5 worm cellular contexts compared by ENCODE assay signal in the genomic region with DNA sequence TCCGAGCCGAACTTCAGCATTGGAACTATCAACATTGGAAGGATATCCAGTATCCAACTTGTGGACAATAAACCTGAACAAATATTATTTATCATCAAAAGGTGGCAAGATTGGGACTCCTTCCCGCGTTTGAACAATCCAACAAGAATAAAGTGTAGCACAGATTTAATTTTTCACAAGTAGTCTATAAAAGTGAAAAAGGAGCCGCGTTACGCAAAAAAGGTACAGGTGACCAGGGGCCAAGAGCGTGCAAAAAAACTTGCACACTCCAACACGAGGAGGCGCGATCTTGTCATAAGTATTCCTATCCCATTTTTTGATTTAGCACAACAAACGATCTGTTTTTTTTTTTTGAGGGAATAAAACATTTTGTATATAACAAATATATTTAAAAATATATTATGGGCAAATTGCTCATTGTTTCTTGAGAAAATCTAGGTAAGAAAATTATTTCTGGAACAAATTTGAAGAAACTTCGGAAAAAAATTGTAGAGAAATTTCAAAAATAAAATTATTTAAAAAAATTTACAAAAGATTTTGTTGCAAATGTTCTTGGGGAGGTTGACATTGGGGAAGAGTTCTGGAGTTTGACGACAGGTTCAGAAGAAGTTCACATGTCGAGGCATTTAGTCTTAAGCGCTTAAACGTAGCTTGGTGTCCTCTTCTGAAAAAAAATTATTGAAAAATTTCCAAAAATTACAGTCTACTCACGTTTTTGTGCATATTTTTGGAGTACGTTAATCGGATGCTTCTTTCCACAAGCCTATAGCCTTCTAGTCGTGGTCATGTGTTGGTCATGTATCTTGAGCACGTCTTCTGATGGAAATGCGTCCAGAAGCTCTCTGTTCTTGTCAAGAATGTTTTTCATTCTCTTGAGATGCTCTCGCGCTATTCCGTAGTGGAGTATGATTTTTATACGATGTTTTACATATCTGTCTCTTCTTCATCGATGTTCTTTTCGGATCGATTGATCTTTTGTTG.
TF ChIP-seq lines count a peak whose summit lies in the region.

No protein-coding gene starts in this region.

TF ChIP-seq in whole organism, L1 larva, 84 proteins besides CTCF, POLR2A, EP300 and RAD21 (continues in another document):
- TF ChIP-seq lin-14 (GFP tag; optimal IDR thresholded peaks at IDR 0.05; lab: Kevin White, UChicago) (no peak), C16A3.4 (tag; optimal IDR thresholded peaks at IDR 0.05; lab: Kevin White, UChicago) (no peak), elt-3 (tag; optimal IDR thresholded peaks at IDR 0.05; lab: Kevin White, UChicago) (peak in 1 of 6 experiments; percentile 32), egl-27 (tag; optimal IDR thresholded peaks at IDR 0.05; lab: Kevin White, UChicago) (no peak), ceh-8 (GFP tag; optimal IDR thresholded peaks at IDR 0.05; lab: Kevin White, UChicago) (no peak), nhr-12 (tag; optimal IDR thresholded peaks at IDR 0.05; lab: Kevin White, UChicago) (no peak), snpc-4 (tag; optimal IDR thresholded peaks at IDR 0.05; lab: Kevin White, UChicago) (no peak), ceh-90 (tag; optimal IDR thresholded peaks at IDR 0.05; lab: Kevin White, UChicago) (no peak), dsc-1 (tag; optimal IDR thresholded peaks at IDR 0.05; lab: Kevin White, UChicago) (no peak), unc-98 (GFP tag; IDR thresholded peaks at IDR 0.05; lab: Robert Waterston, UW) (no peak), nhr-85 (tag; lab: Kevin White, UChicago) (no peak), nhr-84 (tag; optimal IDR thresholded peaks at IDR 0.05; lab: Kevin White, UChicago) (no peak), jun-1 (tag; optimal IDR thresholded peaks at IDR 0.05; lab: Kevin White, UChicago) (no peak), nhr-19 (GFP tag; conservative IDR thresholded peaks at IDR 0.05; lab: Robert Waterston, UW) (no peak), irx-1 (tag; optimal IDR thresholded peaks at IDR 0.05; lab: Kevin White, UChicago) (no peak), F16B12.6 (tag; optimal IDR thresholded peaks at IDR 0.05; lab: Kevin White, UChicago) (no peak), aha-1 (tag; optimal IDR thresholded peaks at IDR 0.05; lab: Kevin White, UChicago) (no peak)

TF ChIP-seq in whole organism, L3 larva, 47 proteins besides CTCF, POLR2A, EP300 and RAD21:
- TF ChIP-seq lin-39 (tag; optimal IDR thresholded peaks at IDR 0.05; lab: Kevin White, UChicago), result peak; percentile 69
- TF ChIP-seq mml-1 (tag; optimal IDR thresholded peaks at IDR 0.05; lab: Kevin White, UChicago), result no peak
- peak; percentile 96 for TF ChIP-seq ama-1 (optimal IDR thresholded peaks at IDR 0.05; lab: Kevin White, UChicago)
- peak; percentile 42 for TF ChIP-seq pha-4 (tag; optimal IDR thresholded peaks at IDR 0.05; lab: Kevin White, UChicago)

TF ChIP-seq in whole organism, early embryonic, 17 proteins besides CTCF, POLR2A, EP300 and RAD21:
- TF ChIP-seq B0310.2 (tag; optimal IDR thresholded peaks at IDR 0.05; lab: Kevin White, UChicago), result peak; percentile 17
- TF ChIP-seq flt-1 (GFP tag; IDR thresholded peaks at IDR 0.05; lab: Robert Waterston, UW), result no peak
- peak; percentile 74 for TF ChIP-seq pes-1 (GFP tag; IDR thresholded peaks at IDR 0.05; lab: Robert Waterston, UW)
- no peak for TF ChIP-seq hmg-4 (GFP tag; optimal IDR thresholded peaks at IDR 0.05; lab: Kevin White, UChicago)
- TF ChIP-seq hnd-1 (tag; optimal IDR thresholded peaks at IDR 0.05; lab: Kevin White, UChicago), result peak; percentile 17
- TF ChIP-seq sea-1 (GFP tag; conservative IDR thresholded peaks at IDR 0.05; lab: Robert Waterston, UW), result 0 out of 2 replicates have a peak, but pooled peaks have one; percentile 23
- TF ChIP-seq ama-1 (optimal IDR thresholded peaks at IDR 0.05; lab: Kevin White, UChicago), result no peak
- no peak for TF ChIP-seq ceh-13 (GFP tag; optimal IDR thresholded peaks at IDR 0.05; lab: Kevin White, UChicago)
- TF ChIP-seq F13C5.2 (tag; optimal IDR thresholded peaks at IDR 0.05; lab: Kevin White, UChicago), result no peak
- peak; percentile 43 for TF ChIP-seq hmbx-1 (tag; optimal IDR thresholded peaks at IDR 0.05; lab: Kevin White, UChicago)

TF ChIP-seq in whole organism, midembryonic, 9 proteins besides CTCF, POLR2A, EP300 and RAD21:
- TF ChIP-seq ref-1 (GFP tag; conservative IDR thresholded peaks at IDR 0.05; lab: Robert Waterston, UW) (peak; percentile 16; the same call in 1 of the 2 replicates), klf-2 (GFP tag; conservative IDR thresholded peaks at IDR 0.05; lab: Robert Waterston, UW) (0 out of 2 replicates have a peak, but pooled peaks have one; percentile 28), ztf-29 (GFP tag; IDR thresholded peaks at IDR 0.05; lab: Robert Waterston, UW) (no peak), cog-1 (tag; optimal IDR thresholded peaks at IDR 0.05; lab: Kevin White, UChicago) (no peak), tab-1 (GFP tag; IDR thresholded peaks at IDR 0.05; lab: Robert Waterston, UW) (peak; percentile 48; the same call in 1 of the 2 replicates), med-1 (GFP tag; optimal IDR thresholded peaks at IDR 0.05; lab: Kevin White, UChicago; ENCODE audit: insufficient read depth) (no peak), T22C8.4 (GFP tag; IDR thresholded peaks at IDR 0.05; lab: Robert Waterston, UW) (no peak), flt-1 (GFP tag; IDR thresholded peaks at IDR 0.05; lab: Robert Waterston, UW) (peak; percentile 63), ztf-23 (GFP tag; IDR thresholded peaks at IDR 0.05; lab: Robert Waterston, UW) (peak; percentile 58; the same call in 1 of the 2 replicates)

TF ChIP-seq in whole organism, young adult, 124 proteins besides CTCF, POLR2A, EP300 and RAD21 (continues in another document):
- TF ChIP-seq rpc-1 (optimal IDR thresholded peaks at IDR 0.05; lab: Kevin White, UChicago), result no peak
- no peak for TF ChIP-seq rpc-1 (tag; optimal IDR thresholded peaks at IDR 0.05; lab: Kevin White, UChicago)
- TF ChIP-seq athp-1 (tag; optimal IDR thresholded peaks at IDR 0.05; lab: Kevin White, UChicago), result no peak
- peak; percentile 43; the same call in 1 of the 2 replicates for TF ChIP-seq nfyb-1 (GFP tag; IDR thresholded peaks at IDR 0.05; lab: Robert Waterston, UW)
- TF ChIP-seq F49E8.2 (tag; optimal IDR thresholded peaks at IDR 0.05; lab: Kevin White, UChicago; ENCODE audit: insufficient read depth), result no peak
- TF ChIP-seq nhr-27 (tag; optimal IDR thresholded peaks at IDR 0.05; lab: Kevin White, UChicago), result peak; percentile 66
- no peak for TF ChIP-seq C06A6.2 (GFP tag; conservative IDR thresholded peaks at IDR 0.05; lab: Robert Waterston, UW)
- TF ChIP-seq chd-7 (tag; optimal IDR thresholded peaks at IDR 0.05; lab: Kevin White, UChicago), result peak; percentile 27
- no peak for TF ChIP-seq F23B12.7 (tag; optimal IDR thresholded peaks at IDR 0.05; lab: Kevin White, UChicago; ENCODE audit: insufficient read depth)
- no peak for TF ChIP-seq somi-1 (GFP tag; optimal IDR thresholded peaks at IDR 0.05; lab: Kevin White, UChicago)
- TF ChIP-seq ztf-22 (GFP tag; optimal IDR thresholded peaks at IDR 0.05; lab: Kevin White, UChicago), result no peak
- no peak for TF ChIP-seq rec-8 (tag; optimal IDR thresholded peaks at IDR 0.05; lab: Kevin White, UChicago)
- peak; percentile 85 for TF ChIP-seq ama-1 (optimal IDR thresholded peaks at IDR 0.05; lab: Kevin White, UChicago)
- TF ChIP-seq ama-1 (GFP tag; optimal IDR thresholded peaks at IDR 0.05; lab: Kevin White, UChicago), result peak in 1 of 2 experiments; percentile 69
- TF ChIP-seq dpff-1 (tag; optimal IDR thresholded peaks at IDR 0.05; lab: Kevin White, UChicago), result no peak
- no peak for TF ChIP-seq ccch-3 (GFP tag; optimal IDR thresholded peaks at IDR 0.05; lab: Kevin White, UChicago)
- TF ChIP-seq tbp1 (GFP tag; optimal IDR thresholded peaks at IDR 0.05; lab: Kevin White, UChicago), result no peak
- peak; percentile 9 for TF ChIP-seq F10E7.11 (tag; optimal IDR thresholded peaks at IDR 0.05; lab: Kevin White, UChicago)
- no peak for TF ChIP-seq hlh-12 (tag; optimal IDR thresholded peaks at IDR 0.05; lab: Kevin White, UChicago)
- TF ChIP-seq snpc-1.1 (tag; optimal IDR thresholded peaks at IDR 0.05; lab: Kevin White, UChicago; ENCODE audit: insufficient read depth), result no peak
- no peak for TF ChIP-seq tlf-1 (GFP tag; optimal IDR thresholded peaks at IDR 0.05; lab: Kevin White, UChicago)
- TF ChIP-seq mes-4 (tag; optimal IDR thresholded peaks at IDR 0.05; lab: Kevin White, UChicago), result no peak
- TF ChIP-seq ztf-18 (tag; optimal IDR thresholded peaks at IDR 0.05; lab: Kevin White, UChicago), result no peak
- TF ChIP-seq F55B11.4 (tag; optimal IDR thresholded peaks at IDR 0.05; lab: Kevin White, UChicago; ENCODE audit: borderline replicate concordance, insufficient read depth), result no peak
- no peak for TF ChIP-seq sdz-38 (tag; optimal IDR thresholded peaks at IDR 0.05; lab: Kevin White, UChicago)
- TF ChIP-seq mel-28 (tag; optimal IDR thresholded peaks at IDR 0.05; lab: Kevin White, UChicago; ENCODE audit: borderline replicate concordance), result no peak
- TF ChIP-seq aptf-3 (GFP tag; IDR thresholded peaks at IDR 0.05; lab: Robert Waterston, UW), result no peak
- no peak for TF ChIP-seq Y95B8A.8 (GFP tag; IDR thresholded peaks at IDR 0.05; lab: Robert Waterston, UW)
- TF ChIP-seq ceh-27 (GFP tag; optimal IDR thresholded peaks at IDR 0.05; lab: Kevin White, UChicago), result no peak
- TF ChIP-seq F33H1.4 (GFP tag; IDR thresholded peaks at IDR 0.05; lab: Robert Waterston, UW), result no peak
- TF ChIP-seq repo-1 (tag; optimal IDR thresholded peaks at IDR 0.05; lab: Kevin White, UChicago), result no peak
- no peak for TF ChIP-seq lin-54 (GFP tag; optimal IDR thresholded peaks at IDR 0.05; lab: Kevin White, UChicago)
- TF ChIP-seq ekl-4 (GFP tag; IDR thresholded peaks at IDR 0.05; lab: Robert Waterston, UW), result no peak
- no peak for TF ChIP-seq hmg-20 (GFP tag; IDR thresholded peaks at IDR 0.05; lab: Robert Waterston, UW)
- TF ChIP-seq atf-7 (tag; optimal IDR thresholded peaks at IDR 0.05; lab: Kevin White, UChicago), result no peak
- no peak for TF ChIP-seq D2030.7 (GFP tag; IDR thresholded peaks at IDR 0.05; lab: Robert Waterston, UW)
- no peak for TF ChIP-seq efl-1 (GFP tag; optimal IDR thresholded peaks at IDR 0.05; lab: Kevin White, UChicago)
- no peak for TF ChIP-seq unc-130 (GFP tag; optimal IDR thresholded peaks at IDR 0.05; lab: Kevin White, UChicago)
- no peak for TF ChIP-seq Y53G8AR.9 (GFP tag; conservative IDR thresholded peaks at IDR 0.05; lab: Robert Waterston, UW)
- no peak for TF ChIP-seq rcor-1 (GFP tag; IDR thresholded peaks at IDR 0.05; lab: Robert Waterston, UW)
- no peak for TF ChIP-seq K12H6.12 (tag; optimal IDR thresholded peaks at IDR 0.05; lab: Kevin White, UChicago)
- peak; percentile 24 for TF ChIP-seq zim-3 (tag; optimal IDR thresholded peaks at IDR 0.05; lab: Kevin White, UChicago)
- no peak for TF ChIP-seq attf-6 (GFP tag; IDR thresholded peaks at IDR 0.05; lab: Robert Waterston, UW)
- TF ChIP-seq akir-1 (GFP tag; optimal IDR thresholded peaks at IDR 0.05; lab: Kevin White, UChicago), result no peak
- TF ChIP-seq lsl-1 (GFP tag; optimal IDR thresholded peaks at IDR 0.05; lab: Kevin White, UChicago), result no peak
